Worm (Caenorhabditis elegans) whole organism, L4/young adult: Measurements from ENCODE around the gene H35N09.1.

Experiments
- W03F9.2 ChIP-seq: fragments of 150-350 bp; optimal IDR thresholded peaks from 2 replicates; lab custom pipeline; 2014; ENCODE audit warnings: missing biosample characterization, missing genetic modification characterization
- dao-5 ChIP-seq: sonication (generic microtip); optimal IDR thresholded peaks from 2 replicates; lab custom pipeline; 2016; ENCODE audit warnings: missing genotype, missing genetic modification characterization, moderate library complexity, missing compliant biosample characterization
- him-1 ChIP-seq: sonication (generic microtip); optimal IDR thresholded peaks from 2 replicates; lab custom pipeline; 2016; ENCODE audit warnings: missing genotype, missing genetic modification reagents, missing genetic modification characterization, missing compliant biosample characterization

H35N09.1 gene

DNA sequence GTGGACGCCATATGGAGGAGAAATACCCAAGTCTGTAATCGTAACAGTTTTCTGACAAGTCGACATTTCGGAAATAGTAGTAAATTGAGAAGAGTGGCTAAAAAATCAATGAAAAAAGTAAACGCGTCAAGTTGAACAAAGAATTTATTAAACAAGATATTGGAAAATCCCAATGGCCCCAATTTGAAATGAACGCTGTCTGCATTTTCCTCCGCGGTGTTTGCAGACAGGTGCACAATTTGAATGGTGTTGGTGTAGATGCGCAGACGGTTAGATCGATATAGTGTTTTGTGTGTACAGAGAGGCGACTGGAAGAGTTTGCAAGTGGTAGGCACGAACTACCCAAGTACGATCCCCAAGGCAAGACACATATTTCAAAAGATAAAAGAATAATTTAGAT is at the start of gene H35N09.1, which contains the start of gene H35N09.2:
Gene H35N09.1, plus strand, starts transcription at position 335 of the 400 bp plus-strand sequence.
Gene H35N09.2, minus strand, starts transcription at position 54 of the 400 bp plus-strand sequence.
- TF ChIP-seq him-1 (tag; lab: Kevin White, UChicago) (no peak), W03F9.2 (no peak), dao-5 (no peak)

DNA sequence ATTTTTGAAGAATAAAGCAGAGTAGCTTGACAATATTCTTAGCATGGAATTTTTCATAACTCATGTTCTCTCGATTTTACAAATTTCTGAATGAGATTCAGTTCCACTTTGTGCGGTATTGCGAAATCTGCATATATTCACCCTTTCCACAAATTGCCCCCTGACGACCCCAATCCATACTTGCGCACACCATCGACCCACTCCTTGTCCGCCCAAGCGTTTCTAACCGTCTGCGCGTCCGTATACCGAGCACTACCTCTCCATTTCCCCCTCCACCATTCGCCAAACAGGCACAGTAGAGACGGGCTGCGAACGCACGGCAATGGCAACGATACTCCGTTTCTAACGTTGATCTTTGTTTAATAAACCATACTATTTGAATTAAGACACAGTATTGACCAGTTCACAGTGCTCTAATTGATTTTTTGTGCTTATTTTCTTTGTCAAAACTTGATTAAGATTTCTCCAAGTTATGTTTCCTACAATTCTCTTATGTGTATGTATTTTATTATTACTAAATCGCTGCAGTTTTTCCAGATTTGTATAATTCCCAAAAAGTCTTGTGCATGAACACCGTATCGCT is 48.4 kb upstream of the H35N09.1 start, which contains the start of gene utx-1:
Gene utx-1, plus strand, starts transcription at position 533 of the 583 bp plus-strand sequence.
- TF ChIP-seq dao-5: no peak
- no peak for TF ChIP-seq W03F9.2
- no peak for TF ChIP-seq him-1 (tag; lab: Kevin White, UChicago)

DNA sequence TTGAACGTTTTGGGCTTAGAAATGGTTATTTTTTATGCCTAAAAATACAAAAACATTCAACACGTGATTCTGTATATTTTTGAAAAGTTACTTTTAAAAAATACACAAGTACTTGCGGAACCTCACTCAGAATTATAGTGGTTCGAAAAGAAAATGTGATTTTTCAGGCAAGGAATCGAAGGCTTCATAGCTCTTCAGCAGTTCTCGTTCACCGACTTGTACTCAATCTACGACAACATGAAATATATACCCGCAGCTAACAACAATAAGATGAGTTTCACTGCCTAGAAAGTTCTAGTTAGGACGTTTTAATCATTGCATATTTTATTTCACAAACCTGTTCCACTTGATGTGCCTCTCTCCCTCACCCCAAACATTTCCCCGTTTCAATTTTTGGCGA is 42.6 kb upstream of the H35N09.1 start:
- TF ChIP-seq dao-5 (no peak), W03F9.2 (no peak), him-1 (tag; lab: Kevin White, UChicago) (no peak)

DNA sequence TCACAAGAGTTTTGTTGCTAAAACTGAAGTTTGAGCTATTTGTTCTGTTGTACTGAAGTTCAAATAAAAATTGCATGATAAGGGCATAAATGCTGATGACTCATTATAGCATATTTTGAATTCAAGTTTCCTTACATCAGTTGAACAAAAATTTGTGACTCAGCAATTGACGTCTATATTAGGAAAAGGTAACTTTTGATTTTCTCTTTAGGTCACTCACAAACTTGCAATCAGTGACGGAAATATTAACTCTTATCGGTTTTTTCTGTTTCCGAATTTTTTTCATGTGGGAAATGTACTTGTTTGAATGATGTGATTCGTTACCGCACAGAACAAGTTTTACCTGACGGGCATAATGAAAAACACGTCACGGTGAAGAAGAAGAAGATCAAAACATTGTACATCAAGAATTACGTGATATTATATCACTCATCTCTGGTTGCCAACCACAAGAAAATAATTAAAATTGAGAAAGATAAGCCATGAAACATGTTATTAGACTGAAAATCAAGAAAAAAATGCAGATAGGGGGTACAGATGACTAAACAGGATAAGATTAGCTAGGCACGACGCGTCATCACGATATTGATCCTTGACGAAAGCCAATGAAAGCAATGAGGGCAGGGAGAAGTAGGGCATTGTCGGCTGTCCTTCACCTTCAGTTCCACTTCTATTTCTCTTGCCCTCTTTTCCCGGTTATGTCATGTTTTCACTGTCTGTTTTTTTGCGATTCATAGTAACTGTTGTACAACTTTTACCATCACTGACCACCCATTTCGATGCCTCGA is 41.3 kb upstream of the H35N09.1 start:
- TF ChIP-seq dao-5 (no peak), W03F9.2 (no peak), him-1 (tag; lab: Kevin White, UChicago) (no peak)

DNA sequence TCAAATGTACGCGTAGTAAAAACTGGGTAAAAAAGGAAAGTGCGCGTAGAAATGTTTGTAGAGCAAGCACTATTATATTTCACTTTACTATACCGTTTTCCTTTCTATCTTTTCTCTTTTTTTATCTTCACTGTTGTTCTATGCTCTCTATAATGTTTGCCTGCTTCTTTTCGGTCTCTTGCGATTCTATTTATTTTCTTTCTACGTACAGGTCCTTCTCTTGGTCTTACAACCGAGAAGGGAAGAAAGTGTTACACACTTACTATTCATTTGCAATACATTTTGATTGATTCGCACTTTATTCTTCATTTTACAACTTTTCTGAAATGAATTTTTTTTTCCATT is 40.7 kb upstream of the H35N09.1 start:
- TF ChIP-seq him-1 (tag; lab: Kevin White, UChicago) (no peak), W03F9.2 (no peak), dao-5 (no peak)

DNA sequence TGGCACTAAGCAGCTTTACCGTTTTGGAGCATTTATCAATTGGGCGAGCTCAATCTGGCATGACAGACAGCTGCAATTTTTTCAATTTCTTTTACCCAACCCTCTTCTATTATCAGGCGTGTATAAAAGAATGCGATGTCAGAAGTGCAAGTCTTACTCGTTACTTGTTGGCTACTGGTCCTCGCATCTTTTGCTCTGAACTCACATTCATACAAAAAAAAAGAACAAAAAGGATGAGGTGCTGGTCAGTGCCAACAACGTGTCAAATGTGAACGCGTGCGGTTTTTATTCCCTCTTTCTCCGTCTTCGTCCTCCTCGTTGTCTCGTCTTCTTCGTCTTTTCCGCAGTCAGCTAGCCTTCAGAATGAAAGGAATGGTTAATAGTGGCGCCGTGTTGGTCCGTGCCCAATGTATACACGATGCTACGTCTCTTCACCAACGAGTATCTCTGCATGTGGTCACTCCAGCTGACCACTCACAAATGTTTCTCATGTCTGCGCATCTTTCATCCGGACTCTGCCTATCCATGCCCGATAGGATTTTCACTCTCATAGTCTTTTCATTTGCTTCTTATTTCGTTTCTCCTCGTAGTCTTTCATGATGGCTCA is 39.2 kb upstream of the H35N09.1 start:
- TF ChIP-seq W03F9.2: no peak
- TF ChIP-seq him-1 (tag; lab: Kevin White, UChicago): no peak
- no peak for TF ChIP-seq dao-5

DNA sequence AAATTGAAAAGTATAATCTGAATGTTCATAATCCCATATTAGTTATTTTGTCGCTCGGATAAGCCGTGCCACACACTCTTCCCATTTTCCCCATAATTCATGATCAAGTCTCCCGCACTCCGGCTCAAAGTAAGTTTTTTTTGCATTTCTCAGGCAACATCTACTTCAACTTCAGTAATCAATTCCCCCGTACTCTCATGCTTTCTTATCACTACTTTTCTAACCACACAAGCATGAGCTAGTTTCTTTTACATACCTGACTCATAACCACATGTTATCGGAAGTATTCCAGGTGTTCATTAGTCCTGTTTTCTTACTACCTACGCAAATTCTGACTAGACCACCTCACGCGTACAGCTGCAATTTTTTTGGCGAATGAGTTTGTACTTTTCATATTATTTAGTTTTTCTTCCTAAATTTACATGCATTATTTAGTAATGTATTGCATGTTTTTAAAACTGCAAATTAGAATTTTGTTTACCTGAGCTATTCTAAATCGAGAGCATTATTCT is 38.6 kb upstream of the H35N09.1 start:
- no peak for TF ChIP-seq dao-5
- no peak for TF ChIP-seq W03F9.2
- no peak for TF ChIP-seq him-1 (tag; lab: Kevin White, UChicago)

DNA sequence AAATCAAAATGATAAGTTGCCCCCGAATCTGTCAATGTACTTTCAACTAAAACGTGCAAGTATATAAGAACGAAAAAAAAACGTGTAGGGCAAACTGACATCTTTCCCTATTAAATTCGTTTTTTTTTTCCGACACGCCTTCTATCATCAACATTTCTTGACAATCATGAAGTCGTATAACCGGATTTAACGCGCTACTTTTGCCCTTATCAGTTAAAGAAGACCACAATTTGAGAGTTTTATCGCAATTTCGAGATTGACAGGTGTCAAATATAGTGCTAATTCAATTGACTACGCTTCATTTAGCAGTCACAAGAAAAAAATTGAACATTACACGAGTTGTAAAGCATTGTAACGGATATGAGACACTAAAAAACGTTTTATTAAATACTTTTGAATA is 38.0 kb upstream of the H35N09.1 start:
- TF ChIP-seq dao-5: no peak
- TF ChIP-seq him-1 (tag; lab: Kevin White, UChicago): no peak
- TF ChIP-seq W03F9.2: no peak

DNA sequence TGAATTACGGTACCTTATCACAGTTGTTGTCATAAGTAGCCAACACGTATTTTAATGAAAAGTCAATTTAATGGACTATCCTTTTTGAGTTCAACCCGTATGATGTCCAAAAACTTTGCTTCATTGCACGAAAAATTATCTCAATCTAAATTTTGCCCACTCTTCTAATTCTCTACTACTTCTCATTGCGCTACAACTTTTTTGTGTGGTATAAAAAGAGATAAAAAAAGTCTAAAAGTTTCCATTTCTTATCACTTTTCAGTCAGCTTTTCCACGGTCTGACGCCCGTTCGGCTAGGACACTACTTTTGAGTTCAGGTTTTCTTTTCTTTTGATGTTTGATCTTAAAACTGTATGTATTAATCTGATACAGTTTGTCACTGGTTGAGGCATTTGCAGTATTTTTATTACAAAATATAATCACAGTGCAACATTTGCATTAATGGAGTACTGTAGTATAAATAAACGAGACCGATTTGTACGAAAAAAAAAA is 37.3 kb upstream of the H35N09.1 start:
- TF ChIP-seq W03F9.2 (no peak), him-1 (tag; lab: Kevin White, UChicago) (no peak), dao-5 (no peak)

DNA sequence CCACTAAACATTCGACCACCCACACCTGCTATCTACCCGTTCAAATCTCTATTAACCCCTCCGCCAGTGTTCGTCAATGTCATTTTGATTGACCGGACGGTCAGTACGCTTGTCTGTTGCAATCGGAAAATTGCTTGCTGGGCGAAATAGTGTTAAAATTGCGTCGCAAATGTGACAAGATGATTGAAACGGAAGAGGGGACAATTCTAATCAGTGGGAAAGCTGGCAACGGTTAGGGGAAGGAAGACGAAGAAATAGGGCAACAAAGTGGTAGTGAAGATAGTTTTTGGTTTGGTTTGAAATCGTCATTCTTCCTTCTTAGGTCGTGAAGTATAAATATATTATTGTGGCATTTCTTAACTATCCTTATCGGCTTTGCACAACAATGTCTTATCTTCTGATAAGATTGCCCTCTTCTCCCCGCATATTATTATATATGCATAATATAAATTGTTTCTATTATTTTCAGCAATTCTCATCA is 36.7 kb upstream of the H35N09.1 start:
- TF ChIP-seq dao-5: no peak
- no peak for TF ChIP-seq W03F9.2
- no peak for TF ChIP-seq him-1 (tag; lab: Kevin White, UChicago)

DNA sequence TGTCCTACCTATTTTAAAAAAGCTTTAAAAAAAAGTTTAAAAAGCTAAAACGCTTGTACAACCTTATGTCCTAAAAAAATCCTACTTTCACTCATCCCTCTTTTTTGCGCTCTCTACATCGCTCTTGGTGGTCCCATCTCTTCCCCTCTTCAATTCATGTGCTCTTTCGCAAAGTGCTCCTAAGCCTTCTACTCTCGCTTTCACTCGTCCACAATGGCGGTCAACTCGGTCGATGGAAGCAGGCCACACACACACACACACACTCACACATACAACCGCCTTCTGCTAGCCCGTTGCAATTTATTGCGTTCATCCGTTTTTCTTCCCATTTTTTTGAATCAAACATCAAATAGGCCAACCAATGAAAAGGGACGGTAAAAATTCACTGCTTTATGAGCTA is 36.0 kb upstream of the H35N09.1 start:
- TF ChIP-seq him-1 (tag; lab: Kevin White, UChicago): no peak
- TF ChIP-seq W03F9.2: no peak
- no peak for TF ChIP-seq dao-5

DNA sequence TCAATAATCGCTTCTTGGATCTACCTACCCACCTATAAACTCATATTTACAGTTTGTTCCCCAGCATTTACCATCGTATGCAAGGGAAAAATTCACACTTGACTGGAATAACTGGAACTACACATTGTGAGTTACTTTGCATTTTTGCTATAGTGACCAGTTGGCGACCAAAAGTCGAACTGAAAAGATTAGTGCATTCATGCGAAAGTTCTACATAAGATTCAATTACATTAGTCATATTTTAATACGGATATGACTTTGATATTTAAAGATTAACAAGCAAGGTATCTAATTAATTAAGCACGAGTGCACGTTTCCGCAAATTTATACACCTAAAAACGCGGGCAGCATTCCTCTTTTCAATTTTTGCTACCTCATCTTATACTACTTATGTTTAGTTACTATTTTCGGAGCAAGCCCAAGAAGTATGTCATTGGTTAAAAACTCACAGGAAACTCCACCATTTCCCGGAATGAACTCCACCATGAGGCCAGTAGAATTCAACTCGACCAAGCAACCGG is 34.1 kb upstream of the H35N09.1 start, which contains the start of gene jmjd-3.1:
Gene jmjd-3.1, plus strand, starts transcription at position 51 of the 521 bp plus-strand sequence.
- TF ChIP-seq him-1 (tag; lab: Kevin White, UChicago): no peak
- TF ChIP-seq dao-5: no peak
- no peak for TF ChIP-seq W03F9.2

DNA sequence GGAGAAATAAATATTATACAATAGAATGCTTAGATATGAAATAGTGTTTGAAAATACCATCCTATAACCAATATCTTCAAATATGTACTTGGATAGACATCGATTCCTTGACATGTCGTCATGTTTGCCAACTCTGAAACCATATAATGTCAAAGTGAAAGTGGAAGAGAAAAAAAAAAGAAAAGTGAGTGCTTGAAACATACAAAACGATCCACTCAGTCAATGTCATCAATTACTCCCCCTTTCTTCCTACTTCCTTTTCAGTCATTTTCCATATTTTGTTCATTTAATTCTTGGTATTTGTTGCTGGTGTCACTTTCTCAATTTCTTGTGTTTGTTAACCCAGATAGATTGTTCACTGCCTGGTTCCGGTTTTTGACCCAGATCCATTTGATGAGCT is 24.9 kb upstream of the H35N09.1 start, which contains the start of gene F18E9.4:
Gene F18E9.4, plus strand, starts transcription at position 301 of the 400 bp plus-strand sequence.
- TF ChIP-seq dao-5: no peak
- TF ChIP-seq W03F9.2: no peak
- TF ChIP-seq him-1 (tag; lab: Kevin White, UChicago): no peak

DNA sequence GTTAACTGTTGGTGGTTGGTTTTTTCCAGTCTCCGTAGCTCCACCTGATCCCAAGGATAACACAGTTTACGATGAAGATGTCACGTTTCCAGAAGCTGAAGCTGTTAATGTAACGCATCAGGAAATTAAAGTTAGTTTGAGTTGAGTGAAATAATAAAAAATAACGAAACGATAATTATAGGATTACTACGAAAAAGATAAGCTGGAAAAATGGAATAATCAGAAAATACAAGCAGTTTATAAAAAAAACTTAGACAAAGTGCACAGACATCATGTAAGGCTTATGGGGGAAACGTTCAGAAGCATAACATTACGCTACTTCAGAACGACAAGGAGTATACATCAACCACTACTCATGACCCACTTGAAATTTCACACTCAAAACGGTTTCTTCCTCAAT is 23.7 kb upstream of the H35N09.1 start, which contains the start of gene F18E9.8:
Gene F18E9.8, minus strand, starts transcription at position 101 of the 400 bp plus-strand sequence.
- TF ChIP-seq him-1 (tag; lab: Kevin White, UChicago) (no peak), W03F9.2 (no peak), dao-5 (no peak)
